Fruit fly (Drosophila melanogaster) whole organism, wandering third instar larva: ENCODE data around the gene CG8132.

Experiments used
- Abd-B ChIP-seq: fragments of >200 bp; optimal IDR thresholded peaks from 2 replicates; lab custom pipeline; 2017; ENCODE audit warnings: missing biosample characterization, missing genetic modification characterization
- CG9705 ChIP-seq: fragments of 200-800 bp; sonication (Bioruptor generic); optimal IDR thresholded peaks from 2 replicates; lab custom pipeline; 2018; ENCODE audit warnings: missing biosample characterization, mild to moderate bottlenecking, missing genetic modification characterization
- OdsH ChIP-seq: fragments of 200-800 bp; sonication (Bioruptor generic); optimal IDR thresholded peaks from 2 replicates; lab custom pipeline; 2016; ENCODE audit warnings: missing biosample characterization, mild to moderate bottlenecking, missing genetic modification characterization
- h ChIP-seq: fragments of 200-800 bp; sonication (Bioruptor generic); optimal IDR thresholded peaks from 3 replicates; lab custom pipeline; 2016; ENCODE audit warnings: missing biosample characterization, mild to moderate bottlenecking, missing genetic modification characterization
- pan ChIP-seq: fragments of >200 bp; optimal IDR thresholded peaks from 2 replicates; lab custom pipeline; 2017

- TF ChIP-seq pan (lab: Kevin White, UChicago): no peak
- no peak for TF ChIP-seq Abd-B (GFP tag; lab: Kevin White, UChicago)
- no peak for TF ChIP-seq CG9705 (GFP tag; lab: Kevin White, UChicago)
- TF ChIP-seq OdsH: no peak
- no peak for TF ChIP-seq h
Measured at dm6 chr3R:9376789-9377188, 24.5 kb upstream of the CG8132 start.
